Fruit fly (Drosophila melanogaster) whole organism, prepupa: Measurements from ENCODE around the gene CG16852.

Experiments used
- CG11294 ChIP-seq: fragments of 200-800 bp; sonication (Bioruptor generic); IDR thresholded peaks from 2 replicates; pipeline ENCODE4 v1.3.6; 2022; ENCODE audit warnings: missing biosample characterization, missing genetic modification characterization
- CG11902 ChIP-seq: fragments of 200-800 bp; sonication (Bioruptor generic); optimal IDR thresholded peaks from 3 replicates; lab custom pipeline; 2016; ENCODE audit warnings: missing biosample characterization, missing genetic modification characterization
- CG15336 ChIP-seq: fragments of 200-800 bp; sonication (Bioruptor generic); IDR thresholded peaks from 2 replicates; pipeline ENCODE4 v1.3.6; 2022; ENCODE audit warnings: missing biosample characterization, missing genetic modification characterization
- CG16779 ChIP-seq: fragments of 200-800 bp; sonication (Bioruptor generic); optimal IDR thresholded peaks from 3 replicates; lab custom pipeline; 2017; ENCODE audit warnings: missing biosample characterization, mild to moderate bottlenecking, missing genetic modification characterization
- CG31627 ChIP-seq: fragments of 200-800 bp; sonication (Bioruptor generic); optimal IDR thresholded peaks from 3 replicates; lab custom pipeline; 2016; ENCODE audit warnings: missing biosample characterization, missing genetic modification characterization
- CG3919 ChIP-seq: fragments of 200-800 bp; sonication (Bioruptor generic); optimal IDR thresholded peaks from 3 replicates; lab custom pipeline; 2016; ENCODE audit warnings: missing biosample characterization, missing genetic modification characterization
- CG6792 ChIP-seq: fragments of 200-800 bp; sonication (Bioruptor generic); optimal IDR thresholded peaks from 3 replicates; lab custom pipeline; 2016; ENCODE audit warnings: missing biosample characterization, missing genetic modification characterization
- CG7368 ChIP-seq: fragments of 200-800 bp; sonication (Bioruptor generic); optimal IDR thresholded peaks from 3 replicates; lab custom pipeline; 2016; ENCODE audit warnings: missing biosample characterization, missing genetic modification characterization
- CG8119 ChIP-seq: fragments of 200-800 bp; sonication (Bioruptor generic); IDR thresholded peaks from 3 replicates; pipeline ENCODE4 v1.3.6; 2022; ENCODE audit warnings: missing biosample characterization, missing genetic modification characterization
- CG8632 ChIP-seq: fragments of 200-800 bp; sonication (Bioruptor generic); optimal IDR thresholded peaks from 3 replicates; lab custom pipeline; 2016; ENCODE audit warnings: missing biosample characterization, missing genetic modification characterization
- CG9139 ChIP-seq: fragments of 200-800 bp; sonication (Bioruptor generic); optimal IDR thresholded peaks from 3 replicates; lab custom pipeline; 2017; ENCODE audit warnings: missing biosample characterization, mild to moderate bottlenecking, missing genetic modification characterization
- Eip78C ChIP-seq: fragments of 200-800 bp; sonication (Bioruptor generic); peaks from one replicate; lab custom pipeline; 2016; ENCODE audit warnings: missing biosample characterization, missing genetic modification characterization
- Gug ChIP-seq: fragments of 200-800 bp; sonication (Bioruptor generic); IDR thresholded peaks from 2 replicates; pipeline ENCODE4 v1.3.6; 2022; ENCODE audit warnings: missing biosample characterization, missing genetic modification characterization
- Hr4 ChIP-seq: fragments of 200-800 bp; sonication (Bioruptor generic); optimal IDR thresholded peaks from 3 replicates; lab custom pipeline; 2016; ENCODE audit warnings: missing biosample characterization, missing genetic modification characterization
- OdsH ChIP-seq: fragments of 200-800 bp; sonication (Bioruptor generic); optimal IDR thresholded peaks from 3 replicates; lab custom pipeline; 2016; ENCODE audit warnings: missing biosample characterization, missing genetic modification characterization
- Smox ChIP-seq: fragments of 200-800 bp; sonication (Bioruptor generic); optimal IDR thresholded peaks from 3 replicates; lab custom pipeline; 2016; ENCODE audit warnings: missing biosample characterization, missing genetic modification characterization
- Sox14 ChIP-seq: fragments of 200-800 bp; sonication (Bioruptor generic); optimal IDR thresholded peaks from 3 replicates; lab custom pipeline; 2016; ENCODE audit warnings: missing biosample characterization, missing genetic modification characterization
- achi ChIP-seq: fragments of 200-800 bp; sonication (Bioruptor generic); optimal IDR thresholded peaks from 3 replicates; lab custom pipeline; 2016; ENCODE audit warnings: missing biosample characterization, missing genetic modification characterization
- acj6 ChIP-seq: fragments of 200-800 bp; sonication (Bioruptor generic); optimal IDR thresholded peaks from 3 replicates; lab custom pipeline; 2016; ENCODE audit warnings: missing biosample characterization, missing genetic modification characterization
- fkh ChIP-seq: fragments of 200-800 bp; sonication (Bioruptor generic); optimal IDR thresholded peaks from 3 replicates; lab custom pipeline; 2017; ENCODE audit warnings: missing biosample characterization, mild to moderate bottlenecking, missing genetic modification characterization, moderate library complexity
- lz ChIP-seq: fragments of 200-800 bp; sonication (Bioruptor generic); optimal IDR thresholded peaks from 3 replicates; lab custom pipeline; 2016; ENCODE audit warnings: missing biosample characterization, missing genetic modification characterization
- pdm3 ChIP-seq: fragments of 200-800 bp; sonication (Bioruptor generic); optimal IDR thresholded peaks from 3 replicates; lab custom pipeline; 2016; ENCODE audit warnings: missing biosample characterization, missing genetic modification characterization
- salr ChIP-seq, 2 experiments: fragments of 200-800 bp; sonication (Bioruptor generic); optimal IDR thresholded peaks; 3 replicates each; lab custom pipeline; 2016 to 2018; ENCODE audit warnings: missing biosample characterization in 2 of 2, missing genetic modification characterization in 2 of 2, mild to moderate bottlenecking in 1 of 2
- ss ChIP-seq, 2 experiments: fragments of 200-800 bp; sonication (Bioruptor generic); optimal IDR thresholded peaks; 2 replicates in 1 of 2; 3 replicates in 1 of 2; lab custom pipeline; 2017 to 2018; ENCODE audit warnings: mild to moderate bottlenecking in 2 of 2, missing biosample characterization in 2 of 2, missing genetic modification characterization in 2 of 2, moderate library complexity in 1 of 2
- topi ChIP-seq: fragments of 200-800 bp; sonication (Bioruptor generic); optimal IDR thresholded peaks from 3 replicates; lab custom pipeline; 2016; ENCODE audit warnings: missing biosample characterization, missing genetic modification characterization

Gene CG16852

DNA sequence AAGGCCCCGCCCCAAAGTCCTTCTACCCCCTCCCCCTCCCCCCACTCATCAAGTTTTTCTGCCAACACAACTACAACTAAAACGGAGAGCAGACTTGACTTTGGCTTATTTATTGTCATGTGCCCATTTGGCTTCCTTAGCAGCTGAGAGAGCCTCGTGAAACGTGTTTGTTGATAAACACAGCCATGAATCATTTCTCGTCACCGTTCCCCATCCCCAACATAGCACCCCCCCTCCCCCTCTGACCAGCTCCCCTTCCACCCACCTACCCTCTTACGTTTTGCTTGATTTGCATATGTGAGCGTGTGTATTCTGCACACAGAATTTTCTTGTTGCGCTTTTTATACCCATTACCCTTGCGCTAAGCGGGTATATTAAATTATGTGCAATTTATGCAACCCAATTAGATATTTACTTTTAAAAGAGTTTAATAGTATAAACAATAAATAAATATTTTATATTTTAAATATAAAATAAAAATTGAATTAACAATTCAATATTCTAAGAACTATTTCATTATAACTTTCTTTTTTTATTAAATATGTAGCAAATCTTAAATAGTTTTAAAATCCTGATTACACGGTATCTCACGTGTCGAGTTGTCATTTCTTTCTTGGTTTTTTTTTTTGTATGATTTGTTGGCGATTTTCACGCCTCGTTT is 31.4 kb downstream of the CG16852 start (continued):
- TF ChIP-seq lz (GFP tag; lab: Kevin White, UChicago) (no peak), CG31627 (peak; percentile 3), CG11902 (GFP tag; lab: Kevin White, UChicago) (no peak), CG15336 (peak; percentile 78), salr (GFP tag; optimal IDR thresholded peaks at IDR 0.05; lab: Kevin White, UChicago) (peak; percentile 27 to 63), fkh (GFP tag; lab: Kevin White, UChicago) (peak; percentile 33), topi (GFP tag; lab: Kevin White, UChicago) (peak; percentile 48), CG16779 (tag; lab: Kevin White, UChicago) (peak; percentile 17), Sox14 (GFP tag; lab: Kevin White, UChicago) (no peak), OdsH (GFP tag; lab: Kevin White, UChicago) (peak; percentile 53), ss (GFP tag; optimal IDR thresholded peaks at IDR 0.05; lab: Kevin White, UChicago) (peak; percentile 49 to 53), Smox (GFP tag; lab: Kevin White, UChicago) (peak; percentile 38), CG3919 (GFP tag; lab: Kevin White, UChicago) (peak; percentile 32), pdm3 (GFP tag; lab: Kevin White, UChicago) (no peak), CG9139 (GFP tag; lab: Kevin White, UChicago) (peak; percentile 25)

DNA sequence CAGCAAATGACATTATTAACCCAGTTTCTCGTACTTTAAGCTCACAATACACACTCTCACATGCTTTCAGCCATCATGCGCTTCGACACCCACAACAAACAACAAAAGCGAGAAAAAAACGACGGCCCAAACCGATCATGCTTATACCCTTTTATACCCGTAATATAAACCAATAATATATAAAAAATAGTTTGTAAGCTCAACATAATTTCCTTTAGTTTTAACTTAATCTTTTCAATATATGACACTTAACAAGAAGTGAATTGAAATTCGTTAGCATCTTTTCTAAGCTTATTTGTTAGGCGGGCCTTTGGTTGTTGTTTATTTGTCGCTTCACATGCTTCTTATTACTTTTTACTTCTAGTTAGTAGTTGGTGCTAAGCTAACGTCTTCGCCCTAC is 46.1 kb downstream of the CG16852 start:
- TF ChIP-seq CG7368 (no peak), Hr4 (GFP tag; lab: Kevin White, UChicago) (peak; percentile 15), CG11294 (no peak), Eip78C (GFP tag; lab: Kevin White, UChicago) (peak; percentile 57), fkh (GFP tag; lab: Kevin White, UChicago) (no peak), achi (GFP tag; lab: Kevin White, UChicago) (no peak), CG8632 (GFP tag; lab: Kevin White, UChicago) (no peak), topi (GFP tag; lab: Kevin White, UChicago) (no peak), acj6 (no peak), CG8119 (GFP tag; lab: Robert Waterston, UW) (no peak), CG15336 (peak; percentile 57), CG6792 (GFP tag; lab: Kevin White, UChicago) (no peak), Gug (GFP tag; lab: Robert Waterston, UW) (no peak)
